Worm (Caenorhabditis elegans): ENCODE data around the gene Y97E10AR.2.

Gene Y97E10AR.2

ce11 chrV:8025259-8025658 lies 29.3 kb downstream of the Y97E10AR.2 start:
- TF ChIP-seq nhr-77 (tag; optimal IDR thresholded peaks at IDR 0.05) (no peak), pha-4 (tag; optimal IDR thresholded peaks at IDR 0.05) (no peak), nhr-25 (tag; optimal IDR thresholded peaks at IDR 0.05) (peak; percentile 3), unc-39 (tag; optimal IDR thresholded peaks at IDR 0.05) (no peak), snpc-4 (tag; optimal IDR thresholded peaks at IDR 0.05) (no peak), ceh-16 (tag; optimal IDR thresholded peaks at IDR 0.05) (no peak), nhr-43 (tag; optimal IDR thresholded peaks at IDR 0.05; ENCODE audit: poor library complexity, severe bottlenecking) (peak; percentile 2), eor-1 (tag; optimal IDR thresholded peaks at IDR 0.05) (no peak), nhr-11 (tag; optimal IDR thresholded peaks at IDR 0.05) (no peak), elt-1 (tag; optimal IDR thresholded peaks at IDR 0.05) (peak; percentile 80), egl-5 (tag; optimal IDR thresholded peaks at IDR 0.05) (no peak), ceh-28 (tag; optimal IDR thresholded peaks at IDR 0.05) (no peak), fos-1 (tag; optimal IDR thresholded peaks at IDR 0.05) (no peak), mdl-1 (tag; optimal IDR thresholded peaks at IDR 0.05) (no peak)

ce11 chrV:8026343-8026742 lies 30.4 kb downstream of the Y97E10AR.2 start, which contains the start of gene F43H9.4:
Gene F43H9.4, plus strand, starts transcription at chrV:8026708.
- TF ChIP-seq mdl-1 (tag; optimal IDR thresholded peaks at IDR 0.05) = peak; percentile 49
- no peak for TF ChIP-seq nhr-11 (tag; optimal IDR thresholded peaks at IDR 0.05)
- no peak for TF ChIP-seq elt-1 (tag; optimal IDR thresholded peaks at IDR 0.05)
- TF ChIP-seq nfya-1 (tag; optimal IDR thresholded peaks at IDR 0.05; ENCODE audit: insufficient read depth) = no peak
- no peak for TF ChIP-seq elt-2 (tag; optimal IDR thresholded peaks at IDR 0.05)
- TF ChIP-seq egl-5 (tag; optimal IDR thresholded peaks at IDR 0.05) = no peak
- peak in 1 of 3 experiments; percentile 10 for TF ChIP-seq elt-3 (tag; optimal IDR thresholded peaks at IDR 0.05)
- no peak for TF ChIP-seq zag-1 (tag; optimal IDR thresholded peaks at IDR 0.05)
- no peak for TF ChIP-seq pqm-1 (tag; optimal IDR thresholded peaks at IDR 0.05)
- no peak for TF ChIP-seq sea-2 (GFP tag; optimal IDR thresholded peaks at IDR 0.05)
- peak; percentile 85 for TF ChIP-seq nhr-43 (tag; optimal IDR thresholded peaks at IDR 0.05; ENCODE audit: poor library complexity, severe bottlenecking)
- TF ChIP-seq nhr-12 (tag; optimal IDR thresholded peaks at IDR 0.05) = no peak
- no peak for TF ChIP-seq ZK546.5 (tag; optimal IDR thresholded peaks at IDR 0.05)
- TF ChIP-seq egl-27 (tag; optimal IDR thresholded peaks at IDR 0.05) = no peak
- peak; percentile 28 for TF ChIP-seq nhr-23 (tag; optimal IDR thresholded peaks at IDR 0.05)
- no peak for TF ChIP-seq ztf-4 (tag; optimal IDR thresholded peaks at IDR 0.05)
- no peak for TF ChIP-seq ceh-82 (tag; optimal IDR thresholded peaks at IDR 0.05)

ce11 chrV:8027429-8028142 lies 31.6 kb downstream of the Y97E10AR.2 start:
- TF ChIP-seq elt-3 (tag; optimal IDR thresholded peaks at IDR 0.05) (peak in 1 of 3 experiments; percentile 78), nhr-43 (tag; optimal IDR thresholded peaks at IDR 0.05; ENCODE audit: poor library complexity, severe bottlenecking) (peak; percentile 21), ceh-28 (tag; optimal IDR thresholded peaks at IDR 0.05) (no peak), elt-1 (tag; optimal IDR thresholded peaks at IDR 0.05) (peak; percentile 16), fos-1 (tag; optimal IDR thresholded peaks at IDR 0.05) (no peak)

- no peak for TF ChIP-seq ama-1 (optimal IDR thresholded peaks at IDR 0.05)
- TF ChIP-seq nhr-43 (tag; optimal IDR thresholded peaks at IDR 0.05; ENCODE audit: poor library complexity, severe bottlenecking) = peak; percentile 57
- TF ChIP-seq jun-1 (tag; optimal IDR thresholded peaks at IDR 0.05) = no peak
- TF ChIP-seq nfya-1 (tag; optimal IDR thresholded peaks at IDR 0.05; ENCODE audit: insufficient read depth) = no peak
- no peak for TF ChIP-seq nhr-67 (tag; optimal IDR thresholded peaks at IDR 0.05)
- TF ChIP-seq mdl-1 (tag; optimal IDR thresholded peaks at IDR 0.05) = no peak
- TF ChIP-seq ztf-11 (tag; optimal IDR thresholded peaks at IDR 0.05) = no peak
- no peak for TF ChIP-seq eor-1 (tag; optimal IDR thresholded peaks at IDR 0.05)
These were observed 33.0 kb downstream of the Y97E10AR.2 start, which contains the start of gene oma-2 for ce11 chrV:8028825-8029489. Gene oma-2, plus strand, starts transcription at chrV:8029439.

- TF ChIP-seq lin-15B (tag; optimal IDR thresholded peaks at IDR 0.05) = peak; percentile 67
- peak; percentile 57 for TF ChIP-seq nfya-1 (tag; optimal IDR thresholded peaks at IDR 0.05; ENCODE audit: insufficient read depth)
- peak; percentile 13 for TF ChIP-seq elt-2 (tag; optimal IDR thresholded peaks at IDR 0.05)
- peak; percentile 57 for TF ChIP-seq nhr-23 (tag; optimal IDR thresholded peaks at IDR 0.05)
- no peak for TF ChIP-seq tbx-2 (tag; optimal IDR thresholded peaks at IDR 0.05)
- TF ChIP-seq zag-1 (tag; optimal IDR thresholded peaks at IDR 0.05) = no peak
- TF ChIP-seq R02D3.7 (tag; optimal IDR thresholded peaks at IDR 0.05) = peak; percentile 28
- TF ChIP-seq ZK546.5 (tag; optimal IDR thresholded peaks at IDR 0.05) = no peak
- TF ChIP-seq nhr-67 (tag; optimal IDR thresholded peaks at IDR 0.05) = no peak
These were observed 35.1 kb downstream of the Y97E10AR.2 start, which contains the start of gene vars-1 for ce11 chrV:8031121-8031520. Gene vars-1, plus strand, starts transcription at chrV:8031411.
